Worm (Caenorhabditis elegans) whole organism, midembryonic: ENCODE data around the gene del-1.

Source experiments
- T22C8.4 ChIP-seq: fragments of 200-800 bp; sonication (Bioruptor generic); IDR thresholded peaks from 2 replicates; pipeline ENCODE4 v1.3.6; 2022; ENCODE audit warnings: missing genetic modification characterization, missing compliant biosample characterization
- cog-1 ChIP-seq: sonication (generic microtip); optimal IDR thresholded peaks from 2 replicates; lab custom pipeline; 2016; ENCODE audit warnings: missing genetic modification characterization, missing compliant biosample characterization
- flt-1 ChIP-seq: fragments of 200-800 bp; sonication (Bioruptor generic); IDR thresholded peaks from 2 replicates; pipeline ENCODE4 v1.3.6; 2022; ENCODE audit warnings: missing genetic modification characterization, missing compliant biosample characterization
- med-1 ChIP-seq: sonication (generic microtip); optimal IDR thresholded peaks from 2 replicates; lab custom pipeline; 2017; ENCODE audit warnings: missing genetic modification characterization, mild to moderate bottlenecking, missing compliant biosample characterization, antibody characterized with exemption, missing genetic modification reagents; ENCODE audit not compliant: insufficient read depth
- ref-1 ChIP-seq: fragments of 200-800 bp; sonication (Bioruptor generic); conservative IDR thresholded peaks from 2 replicates; pipeline ENCODE4 v1.3.6; 2022; ENCODE audit warnings: missing genetic modification reagents, missing genetic modification characterization, missing compliant biosample characterization
- tab-1 ChIP-seq: fragments of 200-800 bp; sonication (Bioruptor generic); IDR thresholded peaks from 2 replicates; pipeline ENCODE4 v1.3.6; 2022; ENCODE audit warnings: missing genetic modification characterization, missing compliant biosample characterization
- ztf-23 ChIP-seq: fragments of 200-800 bp; sonication (Bioruptor generic); IDR thresholded peaks from 2 replicates; pipeline ENCODE4 v1.3.6; 2022; ENCODE audit warnings: missing genetic modification reagents, missing genetic modification characterization, missing compliant biosample characterization
- ztf-29 ChIP-seq: fragments of 200-800 bp; sonication (Bioruptor generic); IDR thresholded peaks from 2 replicates; pipeline ENCODE4 v1.3.6; 2022; ENCODE audit warnings: missing genetic modification reagents, missing genetic modification characterization, missing compliant biosample characterization

DNA sequence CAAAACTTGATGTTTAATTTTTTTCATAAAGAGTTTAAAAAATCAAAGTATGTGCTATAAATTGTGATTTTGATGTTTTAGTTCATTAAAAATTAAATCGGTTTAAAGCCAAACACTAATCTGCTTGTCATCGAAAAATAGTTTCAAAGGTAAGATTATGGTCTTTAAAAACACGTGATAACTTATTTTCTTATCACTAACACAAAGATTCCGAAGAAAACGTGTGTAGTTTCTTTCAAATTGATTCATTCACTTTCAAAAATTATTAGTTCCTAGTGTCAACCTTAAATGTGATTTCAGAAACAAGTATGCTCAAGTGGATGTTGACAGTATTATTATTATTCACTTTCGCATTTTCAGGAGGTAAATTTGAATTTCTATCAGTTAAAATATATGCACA is 11.9 kb upstream of the del-1 start, which contains the start of gene E02H4.7:
- TF ChIP-seq ztf-29 (GFP tag; lab: Robert Waterston, UW) (no peak), ztf-23 (GFP tag; lab: Robert Waterston, UW) (no peak), med-1 (GFP tag; lab: Kevin White, UChicago) (no peak), T22C8.4 (no peak), cog-1 (tag; lab: Kevin White, UChicago) (no peak), tab-1 (GFP tag; lab: Robert Waterston, UW) (no peak), flt-1 (GFP tag; lab: Robert Waterston, UW) (no peak), ref-1 (no peak)
